Fruit fly (Drosophila melanogaster) whole organism, wandering third instar larva: ENCODE measurements around the gene CG13725.

Experiments
- Abd-B ChIP-seq: fragments of >200 bp; optimal IDR thresholded peaks from 2 replicates; lab custom pipeline; 2017; ENCODE audit warnings: missing biosample characterization, missing genetic modification characterization
- CrebA ChIP-seq: fragments of 200-800 bp; sonication (Bioruptor generic); optimal IDR thresholded peaks from 2 replicates; lab custom pipeline; 2016; ENCODE audit warnings: missing biosample characterization, mild to moderate bottlenecking, missing genetic modification characterization, borderline replicate concordance
- HLH106 ChIP-seq: fragments of 200-800 bp; optimal IDR thresholded peaks from 3 replicates; lab custom pipeline; 2019; ENCODE audit warnings: missing biosample characterization, mild to moderate bottlenecking, missing genetic modification characterization, moderate library complexity
- OdsH ChIP-seq: fragments of 200-800 bp; sonication (Bioruptor generic); optimal IDR thresholded peaks from 2 replicates; lab custom pipeline; 2016; ENCODE audit warnings: missing biosample characterization, mild to moderate bottlenecking, missing genetic modification characterization
- dl ChIP-seq, 2 experiments: fragments of 175-275, 200-275 bp in 1 of 2; fragments of 200-275 bp in 1 of 2; sonication (Bioruptor generic); optimal IDR thresholded peaks; lab custom pipeline; 2018; ENCODE audit warnings: mild to moderate bottlenecking in 2 of 2, missing biosample characterization in 2 of 2, missing genetic modification characterization in 2 of 2, moderate library complexity in 2 of 2; ENCODE audit not compliant: partially characterized antibody in 2 of 2, insufficient read depth in 1 of 2
- fru ChIP-seq: fragments of 200-800 bp; sonication (Bioruptor generic); optimal IDR thresholded peaks from 3 replicates; lab custom pipeline; 2016; ENCODE audit warnings: missing biosample characterization, mild to moderate bottlenecking, missing genetic modification characterization
- h ChIP-seq: fragments of 200-800 bp; sonication (Bioruptor generic); optimal IDR thresholded peaks from 3 replicates; lab custom pipeline; 2016; ENCODE audit warnings: missing biosample characterization, mild to moderate bottlenecking, missing genetic modification characterization
- pan ChIP-seq: fragments of >200 bp; optimal IDR thresholded peaks from 2 replicates; lab custom pipeline; 2017
- usp ChIP-seq: fragments of >200 bp; optimal IDR thresholded peaks from 2 replicates; lab custom pipeline; 2017; ENCODE audit warnings: missing biosample characterization, missing genetic modification characterization

- TF ChIP-seq CrebA (GFP tag; lab: Kevin White, UChicago), result no peak
- TF ChIP-seq Abd-B, result no peak
- TF ChIP-seq OdsH (GFP tag; lab: Kevin White, UChicago), result no peak
- TF ChIP-seq fru (GFP tag; lab: Kevin White, UChicago), result no peak
- TF ChIP-seq h (GFP tag; lab: Kevin White, UChicago), result no peak
- TF ChIP-seq pan (lab: Kevin White, UChicago), result no peak
- TF ChIP-seq usp (GFP tag; lab: Kevin White, UChicago), result no peak
- TF ChIP-seq HLH106 (tag; lab: Kevin White, UChicago), result no peak
- TF ChIP-seq dl (GFP tag; optimal IDR thresholded peaks at IDR 0.05; lab: Kevin White, UChicago; ENCODE audit: insufficient read depth in 1 of 2, partially characterized antibody in 2 of 2), result no peak
Measured at dm6 chr3L:17346393-17346792, 21.1 kb upstream of the CG13725 start.
